Worm (Caenorhabditis elegans): ENCODE measurements around the gene snf-11.
"Not testable (repeated sequence)": the region's sequence is repeated elsewhere in the genome, so short reads cannot be mapped to it uniquely, and the experiment has no call there.

The snf-11 gene

DNA sequence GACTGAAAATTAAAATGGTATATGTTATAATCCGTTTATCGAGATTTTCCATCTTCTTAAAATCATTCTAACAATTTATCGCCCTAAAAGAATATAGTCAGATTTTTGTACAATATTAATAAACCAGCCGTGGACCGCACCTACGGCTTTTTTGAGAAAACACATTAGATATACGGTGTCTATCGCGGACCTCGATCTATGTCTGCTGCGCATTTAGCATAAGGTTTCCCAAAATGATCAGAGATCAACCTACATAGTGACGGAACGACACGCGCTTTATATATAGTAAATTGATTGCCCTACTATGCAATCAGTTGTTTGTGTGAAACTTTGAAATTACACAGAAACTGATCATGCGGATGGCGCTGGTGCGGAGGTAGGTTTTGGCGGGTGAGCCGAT, 15.6 kb downstream of the snf-11 start:
- TF ChIP-seq zag-1 (tag; optimal IDR thresholded peaks at IDR 0.05) (no peak), C16A3.4 (tag; optimal IDR thresholded peaks at IDR 0.05) (no peak), alr-1 (tag; optimal IDR thresholded peaks at IDR 0.05; ENCODE audit: borderline replicate concordance) (no peak), lsy-2 (tag; optimal IDR thresholded peaks at IDR 0.05) (no peak), pax-3 (tag; optimal IDR thresholded peaks at IDR 0.05) (no peak), nhr-20 (tag; optimal IDR thresholded peaks at IDR 0.05) (no peak), nhr-11 (tag; optimal IDR thresholded peaks at IDR 0.05) (no peak), ztf-11 (tag; optimal IDR thresholded peaks at IDR 0.05) (no peak), skn-1 (tag; optimal IDR thresholded peaks at IDR 0.05) (no peak), ceh-90 (tag; optimal IDR thresholded peaks at IDR 0.05) (no peak), irx-1 (tag; optimal IDR thresholded peaks at IDR 0.05) (no peak), hlh-4 (tag; optimal IDR thresholded peaks at IDR 0.05) (no peak), sox-4 (tag; optimal IDR thresholded peaks at IDR 0.05) (no peak), rnt-1 (tag; optimal IDR thresholded peaks at IDR 0.05) (no peak), fos-1 (tag; optimal IDR thresholded peaks at IDR 0.05) (no peak), aha-1 (tag; optimal IDR thresholded peaks at IDR 0.05) (no peak)

DNA sequence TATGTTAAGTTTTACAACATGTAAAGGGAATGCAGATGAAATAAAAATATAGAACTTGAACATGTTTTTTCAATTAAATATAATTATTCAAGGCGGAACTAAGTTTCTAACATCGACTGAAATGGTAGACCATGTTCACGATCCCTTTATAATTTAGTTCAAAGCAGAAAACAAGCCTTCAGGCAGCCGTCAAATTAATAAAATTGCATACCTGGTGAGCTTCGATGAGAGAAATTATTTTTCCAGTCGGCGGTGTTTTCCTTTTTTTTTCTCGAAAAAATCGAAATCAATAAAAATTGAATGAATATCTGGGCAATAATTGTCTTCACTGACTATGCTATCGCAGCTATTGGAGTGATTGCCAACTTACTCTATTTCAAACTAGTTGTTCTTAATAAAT, 17.4 kb downstream of the snf-11 start, which contains the start of gene C03E10.1:
Gene C03E10.1, plus strand, starts transcription at position 301 of the 400 bp plus-strand sequence.
- TF ChIP-seq nhr-76 (tag; optimal IDR thresholded peaks at IDR 0.05) (no peak), rnt-1 (tag; optimal IDR thresholded peaks at IDR 0.05) (no peak), snpc-4 (tag; optimal IDR thresholded peaks at IDR 0.05) (no peak), nhr-77 (tag; optimal IDR thresholded peaks at IDR 0.05) (no peak), ceh-88 (GFP tag; IDR thresholded peaks at IDR 0.05) (no peak)

DNA sequence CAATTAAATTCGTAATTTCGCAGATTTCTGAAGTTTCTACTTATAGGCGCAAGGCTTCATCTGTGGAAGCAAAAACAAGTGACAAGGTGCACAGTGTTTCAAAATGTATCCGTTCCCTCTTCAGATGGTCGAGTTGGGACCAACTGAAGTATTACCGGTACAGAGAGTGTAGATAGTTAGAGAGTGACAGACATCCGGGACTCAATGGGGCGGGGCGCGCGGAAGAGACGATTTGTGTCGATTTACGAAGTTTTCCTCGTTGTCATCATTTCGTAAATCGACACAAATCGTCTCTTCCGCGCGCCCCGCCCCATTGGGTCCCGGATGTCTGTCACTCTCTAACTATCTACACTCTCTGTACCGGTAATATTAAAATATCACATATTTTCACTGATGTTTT, 22.1 kb downstream of the snf-11 start, which contains the start of gene C03E10.3:
Gene C03E10.3, plus strand, starts transcription at position 301 of the 400 bp plus-strand sequence.
- TF ChIP-seq efl-1 (optimal IDR thresholded peaks at IDR 0.05): not testable (repeated sequence)
- peak in 1 of 2 experiments; percentile 40 for TF ChIP-seq efl-1 (GFP tag; optimal IDR thresholded peaks at IDR 0.05 in 1 of 2)

DNA sequence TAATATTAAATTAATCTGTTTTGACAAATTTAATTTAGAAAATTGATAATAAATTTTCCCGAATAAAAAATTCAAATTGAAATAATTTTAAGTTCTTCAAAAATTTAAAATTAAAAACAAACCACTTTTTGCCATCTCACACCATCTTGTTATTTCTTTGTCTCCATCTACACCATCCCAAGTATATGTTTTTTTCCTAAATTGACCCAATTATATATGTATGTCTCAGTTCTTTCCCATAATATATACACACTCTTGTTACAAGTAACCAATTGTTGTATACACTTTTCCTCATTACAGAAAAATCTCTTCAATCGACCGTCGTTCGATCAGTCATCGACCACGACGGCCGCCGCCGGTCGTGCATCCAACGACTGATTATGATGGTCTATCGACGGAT, 26.0 kb downstream of the snf-11 start, which contains the start of gene gly-20:
Gene gly-20, plus strand, starts transcription at position 301 of the 400 bp plus-strand sequence.
- TF ChIP-seq vab-15 (tag; optimal IDR thresholded peaks at IDR 0.05) (no peak), aly-2 (tag; optimal IDR thresholded peaks at IDR 0.05) (no peak), nhr-12 (tag; optimal IDR thresholded peaks at IDR 0.05) (no peak), lin-13 (GFP tag; optimal IDR thresholded peaks at IDR 0.05) (no peak), nhr-84 (tag; optimal IDR thresholded peaks at IDR 0.05) (no peak), blmp-1 (tag; optimal IDR thresholded peaks at IDR 0.05) (no peak), hlh-17 (GFP tag; optimal IDR thresholded peaks at IDR 0.05; ENCODE audit: borderline replicate concordance) (no peak), nhr-71 (tag; optimal IDR thresholded peaks at IDR 0.05) (no peak), zip-4 (GFP tag; optimal IDR thresholded peaks at IDR 0.05) (no peak), aha-1 (tag; optimal IDR thresholded peaks at IDR 0.05) (no peak), efl-3 (GFP tag; optimal IDR thresholded peaks at IDR 0.05) (no peak), C16A3.4 (tag; optimal IDR thresholded peaks at IDR 0.05) (no peak), lin-14 (GFP tag; optimal IDR thresholded peaks at IDR 0.05) (no peak), elt-2 (tag; optimal IDR thresholded peaks at IDR 0.05) (no peak), jun-1 (tag; optimal IDR thresholded peaks at IDR 0.05) (no peak), swsn-7 (tag; optimal IDR thresholded peaks at IDR 0.05) (no peak), unc-98 (GFP tag; IDR thresholded peaks at IDR 0.05) (no peak), sox-4 (tag; optimal IDR thresholded peaks at IDR 0.05) (no peak), lin-39 (tag; optimal IDR thresholded peaks at IDR 0.05) (no peak), ces-1 (GFP tag; optimal IDR thresholded peaks at IDR 0.05) (no peak)

Data from whole organism, L1 larva.